Worm (Caenorhabditis elegans) whole organism, L4/young adult: ENCODE measurements around the gene ZK686.5.

Experiments used
- W03F9.2 ChIP-seq: fragments of 150-350 bp; optimal IDR thresholded peaks from 2 replicates; lab custom pipeline; 2014; ENCODE audit warnings: missing biosample characterization, missing genetic modification characterization
- dao-5 ChIP-seq: sonication (generic microtip); optimal IDR thresholded peaks from 2 replicates; lab custom pipeline; 2016; ENCODE audit warnings: missing genotype, missing genetic modification characterization, moderate library complexity, missing compliant biosample characterization
- him-1 ChIP-seq: sonication (generic microtip); optimal IDR thresholded peaks from 2 replicates; lab custom pipeline; 2016; ENCODE audit warnings: missing genotype, missing genetic modification reagents, missing genetic modification characterization, missing compliant biosample characterization

- no peak for TF ChIP-seq him-1 (tag; lab: Kevin White, UChicago)
- TF ChIP-seq dao-5 (tag; lab: Kevin White, UChicago) = no peak
- no peak for TF ChIP-seq W03F9.2 (tag; lab: Kevin White, UChicago)
Observed at ce11 chrIII:7726500-7726899, 40.8 kb downstream of the ZK686.5 start.
